Worm (Caenorhabditis elegans) whole organism, L1 larva: Measurements from ENCODE around the gene rbx-1.

Source experiments
- ama-1 ChIP-seq: fragments of 150-350 bp; optimal IDR thresholded peaks from 2 replicates; lab custom pipeline; 2014
- blmp-1 ChIP-seq: fragments of 150-350 bp; optimal IDR thresholded peaks from 2 replicates; lab custom pipeline; 2014; ENCODE audit warnings: missing biosample characterization, missing genetic modification characterization
- lin-13 ChIP-seq: fragments of 150-350 bp; optimal IDR thresholded peaks from 2 replicates; lab custom pipeline; 2014; ENCODE audit warnings: missing biosample characterization, missing genetic modification reagents, missing genetic modification characterization
- lin-35 ChIP-seq, 2 experiments: fragments of 150-350 bp; optimal IDR thresholded peaks; 2 replicates each; lab custom pipeline; 2014; ENCODE audit warnings: missing biosample characterization in 2 of 2, missing genetic modification characterization in 2 of 2, missing genetic modification reagents in 2 of 2
- lsy-2 ChIP-seq, 2 experiments: fragments of 150-350 bp; optimal IDR thresholded peaks; 2 replicates each; lab custom pipeline; 2014; ENCODE audit warnings: missing biosample characterization in 2 of 2, missing genetic modification characterization in 2 of 2
- nhr-237 ChIP-seq: fragments of 150-350 bp; optimal IDR thresholded peaks from 2 replicates; lab custom pipeline; 2014; ENCODE audit warnings: missing biosample characterization, missing genetic modification characterization
- skn-1 ChIP-seq: fragments of 150-350 bp; optimal IDR thresholded peaks from 2 replicates; lab custom pipeline; 2014; ENCODE audit warnings: missing biosample characterization, missing genetic modification characterization
- snpc-4 ChIP-seq: fragments of 150-350 bp; optimal IDR thresholded peaks from 2 replicates; lab custom pipeline; 2014; ENCODE audit warnings: missing biosample characterization, missing genetic modification characterization
- sptf-1 ChIP-seq: fragments of 150-350 bp; optimal IDR thresholded peaks from 2 replicates; lab custom pipeline; 2014; ENCODE audit warnings: missing biosample characterization, missing genetic modification characterization
- tbx-2 ChIP-seq: sonication (generic microtip); optimal IDR thresholded peaks from 2 replicates; lab custom pipeline; 2016; ENCODE audit warnings: missing genetic modification characterization, missing compliant biosample characterization
- unc-130 ChIP-seq: fragments of 150-350 bp; optimal IDR thresholded peaks from 2 replicates; lab custom pipeline; 2017; ENCODE audit warnings: missing biosample characterization, missing genetic modification characterization, inconsistent platforms
- zag-1 ChIP-seq: fragments of 150-350 bp; optimal IDR thresholded peaks from 2 replicates; lab custom pipeline; 2014; ENCODE audit warnings: missing biosample characterization, missing genetic modification characterization
- ztf-11 ChIP-seq, 2 experiments: sonication (generic microtip); optimal IDR thresholded peaks; 2 replicates each; lab custom pipeline; 2016 to 2017; ENCODE audit warnings: missing genetic modification characterization in 2 of 2, missing biosample characterization in 1 of 2, missing compliant biosample characterization in 1 of 2

DNA sequence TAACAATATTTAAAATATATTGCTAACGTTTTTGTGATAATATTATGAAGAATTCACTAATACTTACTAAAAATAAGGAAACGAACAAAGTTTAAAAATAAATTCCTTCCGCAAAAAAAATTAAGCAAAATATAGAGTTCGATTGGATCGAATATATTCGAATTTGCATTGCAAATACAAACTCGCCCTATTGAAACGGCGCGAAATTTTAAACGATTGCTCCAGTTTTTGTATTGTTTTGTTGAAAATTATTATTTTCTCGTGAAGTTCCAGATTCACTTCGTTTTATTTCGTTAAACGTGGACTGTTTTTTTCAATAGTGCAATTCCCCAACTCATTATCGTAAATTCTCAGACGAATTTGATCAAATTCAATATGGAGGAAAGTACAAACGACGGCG, 44.8 kb downstream of the rbx-1 start, which contains the start of the genes atl-1 and hcp-2:
- TF ChIP-seq lin-35 (GFP tag; optimal IDR thresholded peaks at IDR 0.05; lab: Kevin White, UChicago) (peak; percentile 49 to 87), ama-1 (lab: Kevin White, UChicago) (no peak), unc-130 (tag; lab: Kevin White, UChicago) (no peak), sptf-1 (tag; lab: Kevin White, UChicago) (no peak), snpc-4 (tag; lab: Kevin White, UChicago) (no peak), lin-13 (GFP tag; lab: Kevin White, UChicago) (no peak), lsy-2 (tag; optimal IDR thresholded peaks at IDR 0.05; lab: Kevin White, UChicago) (no peak), nhr-237 (tag; lab: Kevin White, UChicago) (no peak), ztf-11 (tag; optimal IDR thresholded peaks at IDR 0.05; lab: Kevin White, UChicago) (no peak), blmp-1 (tag; lab: Kevin White, UChicago) (no peak), tbx-2 (tag; lab: Kevin White, UChicago) (no peak), skn-1 (tag; lab: Kevin White, UChicago) (no peak), zag-1 (tag; lab: Kevin White, UChicago) (no peak)
